Fruit fly (Drosophila melanogaster): ENCODE data around the gene CG32188.

DNA sequence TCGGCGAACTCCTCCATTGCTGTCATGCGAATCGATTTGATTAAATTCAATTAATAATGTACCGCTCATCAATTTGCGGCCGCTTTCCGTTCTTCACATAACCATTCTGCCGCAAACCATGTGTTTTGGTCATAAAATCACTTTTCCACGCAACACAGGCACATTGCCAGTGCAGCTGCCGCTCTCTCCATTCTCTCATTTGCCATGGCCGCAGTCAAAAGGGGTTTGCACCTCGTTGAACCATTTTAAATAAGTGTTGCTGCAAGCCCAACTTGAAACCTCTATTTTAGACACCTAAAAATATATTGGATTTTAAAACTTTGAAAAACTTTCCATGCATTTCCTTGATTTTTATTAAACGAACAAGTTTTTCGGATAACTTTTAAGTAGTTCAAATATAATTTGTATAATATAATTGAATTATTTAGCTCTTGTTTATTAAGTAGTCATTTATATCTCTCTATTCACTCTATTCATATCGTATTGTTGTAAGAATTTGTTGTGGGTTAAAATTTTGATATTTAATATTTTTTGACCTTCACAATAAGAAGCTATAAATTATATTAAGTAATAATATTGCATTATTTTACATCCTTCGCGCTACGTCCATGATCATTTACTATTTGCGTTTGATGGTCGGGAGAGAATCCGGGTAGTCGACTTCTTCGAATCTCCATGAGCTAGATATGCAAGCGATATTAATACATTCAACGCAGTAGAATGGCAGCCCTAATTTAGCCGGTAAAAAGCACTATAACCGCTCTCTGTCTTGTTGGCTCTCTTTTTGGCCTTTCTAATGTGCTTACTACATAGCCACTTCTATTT lies 23.4 kb upstream of the CG32188 start, which contains the start of gene CG5535:
- TF ChIP-seq EcR (GFP tag; optimal IDR thresholded peaks at IDR 0.05) = no peak
- no peak for TF ChIP-seq CG8478 (optimal IDR thresholded peaks at IDR 0.05)
